Fruit fly (Drosophila melanogaster): ENCODE data around the gene CG6462.

CG6462 gene

DNA sequence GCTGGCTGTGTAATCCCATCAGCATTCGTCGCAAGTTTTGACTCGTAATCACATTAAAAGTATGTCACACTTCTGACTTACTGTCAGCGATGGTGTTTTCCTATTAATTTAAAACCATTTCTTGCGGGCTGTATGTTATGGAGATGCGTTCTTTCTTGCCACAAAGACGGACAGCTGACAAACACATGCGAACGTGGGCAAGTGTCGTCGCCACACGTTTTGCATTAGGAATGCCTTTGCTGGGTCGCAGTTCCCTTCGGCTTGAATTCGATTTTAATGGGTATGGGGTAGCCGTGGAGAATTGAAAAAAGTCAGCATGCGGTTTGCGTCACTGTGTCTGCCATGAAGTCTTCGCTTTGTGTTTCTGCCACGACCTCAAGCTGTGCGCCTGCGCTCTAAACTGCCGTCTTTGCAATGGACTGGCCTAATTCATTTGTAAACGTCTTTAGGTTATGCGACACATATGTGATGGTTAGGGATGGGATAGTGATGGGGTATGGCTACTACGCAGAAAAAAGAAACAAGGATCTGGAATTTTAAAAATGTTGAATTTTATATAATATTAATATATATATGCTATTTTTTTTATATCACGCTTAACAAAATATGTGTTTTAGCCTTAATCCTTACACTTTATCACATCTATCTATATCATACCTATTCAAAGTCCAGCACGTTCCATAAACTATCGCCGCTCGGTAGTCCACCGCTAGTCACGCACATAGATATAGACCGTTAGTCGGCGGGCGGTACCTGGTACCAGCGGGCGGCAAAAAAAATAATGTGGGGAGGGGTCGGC is 43.0 kb upstream of the CG6462 start (continued):
- TF ChIP-seq Asciz (GFP tag; optimal IDR thresholded peaks at IDR 0.05), result no peak
- TF ChIP-seq CG1233 (GFP tag; optimal IDR thresholded peaks at IDR 0.05), result peak; percentile 37
- TF ChIP-seq wek (GFP tag; optimal IDR thresholded peaks at IDR 0.05), result no peak
- TF ChIP-seq CG33213 (GFP tag; optimal IDR thresholded peaks at IDR 0.05), result no peak
- no peak for TF ChIP-seq Lim3 (GFP tag; IDR thresholded peaks at IDR 0.05)
- peak; percentile 30 for TF ChIP-seq CG12391 (tag; optimal IDR thresholded peaks at IDR 0.05)
- peak; percentile 9 for TF ChIP-seq Hr3 (GFP tag; optimal IDR thresholded peaks at IDR 0.05)
- TF ChIP-seq gsb-n (tag; optimal IDR thresholded peaks at IDR 0.05), result peak; percentile 46
- TF ChIP-seq toy (GFP tag; IDR thresholded peaks at IDR 0.05), result no peak
- no peak for TF ChIP-seq BtbVII (GFP tag; optimal IDR thresholded peaks at IDR 0.05)
- TF ChIP-seq usp (GFP tag; optimal IDR thresholded peaks at IDR 0.05), result no peak
- no peak for TF ChIP-seq CG11456 (GFP tag; IDR thresholded peaks at IDR 0.05)
- TF ChIP-seq CG14441 (GFP tag; IDR thresholded peaks at IDR 0.05), result no peak
- peak; percentile 37 for TF ChIP-seq BEAF-32 (GFP tag; optimal IDR thresholded peaks at IDR 0.05)
- no peak for TF ChIP-seq Meics (GFP tag; optimal IDR thresholded peaks at IDR 0.05)
- no peak for TF ChIP-seq Atf-2 (GFP tag; optimal IDR thresholded peaks at IDR 0.05)
- peak; percentile 67 for TF ChIP-seq sens (GFP tag)
- TF ChIP-seq CG6854 (GFP tag; optimal IDR thresholded peaks at IDR 0.05), result no peak
- peak; percentile 18 for TF ChIP-seq CG4424 (GFP tag; optimal IDR thresholded peaks at IDR 0.05)
- no peak for TF ChIP-seq nerfin-2 (GFP tag; IDR thresholded peaks at IDR 0.05; ENCODE audit: partially characterized antibody)
- no peak for TF ChIP-seq E2f1 (GFP tag; IDR thresholded peaks at IDR 0.05)
- TF ChIP-seq ato (GFP tag; IDR thresholded peaks at IDR 0.05; ENCODE audit: partially characterized antibody), result 0 out of 2 replicates have a peak, but pooled peaks have one; percentile 27
- TF ChIP-seq Usf (GFP tag; optimal IDR thresholded peaks at IDR 0.05), result no peak
- TF ChIP-seq Sox102F (GFP tag; optimal IDR thresholded peaks at IDR 0.05), result peak; percentile 5
- TF ChIP-seq CG6791 (GFP tag; IDR thresholded peaks at IDR 0.05; ENCODE audit: partially characterized antibody), result 0 out of 3 replicates have a peak, but pooled peaks have one; percentile 33
- 0 out of 2 replicates have a peak, but pooled peaks have one; percentile 29 for TF ChIP-seq Ptx1 (GFP tag; IDR thresholded peaks at IDR 0.05)
- no peak for TF ChIP-seq gro (GFP tag; optimal IDR thresholded peaks at IDR 0.05)
- 0 out of 3 replicates have a peak, but pooled peaks have one; percentile 21 for TF ChIP-seq zfh1 (GFP tag; IDR thresholded peaks at IDR 0.05)
- TF ChIP-seq cad (GFP tag; optimal IDR thresholded peaks at IDR 0.05), result no peak
- no peak for TF ChIP-seq CG10543 (GFP tag; optimal IDR thresholded peaks at IDR 0.05)
- no peak for TF ChIP-seq pho (GFP tag; optimal IDR thresholded peaks at IDR 0.05)
- no peak for TF ChIP-seq CkIIα-i1 (GFP tag; IDR thresholded peaks at IDR 0.05)
- no peak for TF ChIP-seq CG8089 (GFP tag; optimal IDR thresholded peaks at IDR 0.05)
- TF ChIP-seq eyg (GFP tag; optimal IDR thresholded peaks at IDR 0.05), result no peak
- TF ChIP-seq CoRest (tag; optimal IDR thresholded peaks at IDR 0.05), result peak; percentile 10
- TF ChIP-seq fd96Cb (tag; optimal IDR thresholded peaks at IDR 0.05), result peak; percentile 4
- 0 out of 3 replicates have a peak, but pooled peaks have one; percentile 32 for TF ChIP-seq CG16813 (GFP tag; IDR thresholded peaks at IDR 0.05; ENCODE audit: partially characterized antibody)
- no peak for TF ChIP-seq bbx (GFP tag; IDR thresholded peaks at IDR 0.05; ENCODE audit: partially characterized antibody)
- TF ChIP-seq CG6254 (GFP tag; optimal IDR thresholded peaks at IDR 0.05), result no peak
- TF ChIP-seq chm (GFP tag; IDR thresholded peaks at IDR 0.05), result no peak
- no peak for TF ChIP-seq Stat92E (GFP tag; optimal IDR thresholded peaks at IDR 0.05)
- peak; percentile 43 for TF ChIP-seq CG2678 (tag; optimal IDR thresholded peaks at IDR 0.05)
- no peak for TF ChIP-seq aop (GFP tag; IDR thresholded peaks at IDR 0.05)
- peak; percentile 0 for TF ChIP-seq CG33557 (GFP tag; optimal IDR thresholded peaks at IDR 0.05)
- no peak for TF ChIP-seq vnd (GFP tag; IDR thresholded peaks at IDR 0.05; ENCODE audit: partially characterized antibody)
- peak; percentile 24 for TF ChIP-seq Med (GFP tag)
- peak; percentile 99 for TF ChIP-seq twi (tag; optimal IDR thresholded peaks at IDR 0.05)
- TF ChIP-seq Ada2b (GFP tag; IDR thresholded peaks at IDR 0.05), result no peak
- no peak for TF ChIP-seq CG17612 (GFP tag; IDR thresholded peaks at IDR 0.05)
